Worm (Caenorhabditis elegans) whole organism, L3 larva: ENCODE data around the gene bath-13.

Experiments used
- elt-2 ChIP-seq: sonication (generic microtip); optimal IDR thresholded peaks from 2 replicates; lab custom pipeline; 2016; ENCODE audit warnings: missing genetic modification reagents, mild to moderate bottlenecking, missing genetic modification characterization, missing compliant biosample characterization
- lin-15B ChIP-seq: fragments of 150-350 bp; optimal IDR thresholded peaks from 2 replicates; lab custom pipeline; 2014; ENCODE audit warnings: missing biosample characterization, missing genetic modification characterization
- nhr-237 ChIP-seq: fragments of 150-350 bp; optimal IDR thresholded peaks from 2 replicates; lab custom pipeline; 2014; ENCODE audit warnings: missing biosample characterization, missing genetic modification characterization
- unc-39 ChIP-seq: sonication (generic microtip); optimal IDR thresholded peaks from 4 replicates; lab custom pipeline; 2017; ENCODE audit warnings: missing biosample characterization, missing genetic modification characterization
- unc-62 ChIP-seq: fragments of 150-350 bp; sonication (generic microtip); optimal IDR thresholded peaks from 4 replicates; lab custom pipeline; 2014; ENCODE audit warnings: missing biosample characterization, missing genetic modification reagents, missing genetic modification characterization

ce11 chrII:2503703-2504430 is 18.0 kb downstream of the bath-13 start:
- no peak for TF ChIP-seq unc-39 (tag; lab: Kevin White, UChicago)
- no peak for TF ChIP-seq unc-62 (GFP tag; lab: Kevin White, UChicago)
- no peak for TF ChIP-seq nhr-237 (tag; lab: Kevin White, UChicago)
- peak; percentile 84 for TF ChIP-seq elt-2 (tag; lab: Kevin White, UChicago)
- TF ChIP-seq lin-15B (tag; lab: Kevin White, UChicago), result no peak
